Worm (Caenorhabditis elegans) whole organism, mixed stage, embryonic: Measurements from ENCODE around the gene T04A8.8.

Experiments
- lin-13 ChIP-seq: fragments of 150-350 bp; optimal IDR thresholded peaks from 2 replicates; lab custom pipeline; 2014; ENCODE audit warnings: missing biosample characterization, missing genetic modification characterization
- mep-1 ChIP-seq: fragments of 150-350 bp; optimal IDR thresholded peaks from 2 replicates; lab custom pipeline; 2017; ENCODE audit warnings: missing biosample characterization, missing genetic modification reagents, missing genetic modification characterization, inconsistent platforms
- mls-2 ChIP-seq: sonication (generic microtip); optimal IDR thresholded peaks from 2 replicates; lab custom pipeline; 2016; ENCODE audit warnings: mild to moderate bottlenecking, missing genetic modification characterization, moderate library complexity, missing compliant biosample characterization
- nhr-237 ChIP-seq: fragments of 150-350 bp; optimal IDR thresholded peaks from 2 replicates; lab custom pipeline; 2014; ENCODE audit warnings: missing biosample characterization, missing genetic modification characterization
- pha-4 ChIP-seq: fragments of 150-350 bp; optimal IDR thresholded peaks from 2 replicates; lab custom pipeline; 2018; ENCODE audit warnings: missing biosample characterization, missing genetic modification reagents, missing genetic modification characterization
- unc-62 ChIP-seq: fragments of 150-350 bp; optimal IDR thresholded peaks from 2 replicates; lab custom pipeline; 2014; ENCODE audit warnings: missing biosample characterization, missing genetic modification reagents, missing genetic modification characterization
- zip-8 ChIP-seq: fragments of 150-350 bp; optimal IDR thresholded peaks from 2 replicates; lab custom pipeline; 2014; ENCODE audit warnings: missing biosample characterization, missing genetic modification characterization
- ztf-11 ChIP-seq: fragments of 150-350 bp; optimal IDR thresholded peaks from 2 replicates; lab custom pipeline; 2014; ENCODE audit warnings: missing biosample characterization, missing genetic modification characterization

ce11 chrIII:4659426-4659825 lies 34.4 kb upstream of the T04A8.8 start:
- TF ChIP-seq nhr-237 (no peak), zip-8 (tag; lab: Kevin White, UChicago) (no peak), unc-62 (GFP tag; lab: Kevin White, UChicago) (no peak), mls-2 (tag; lab: Kevin White, UChicago) (no peak), ztf-11 (tag; lab: Kevin White, UChicago) (no peak), lin-13 (tag; lab: Kevin White, UChicago) (no peak), mep-1 (tag; lab: Kevin White, UChicago) (no peak), pha-4 (no peak)
